Worm (Caenorhabditis elegans): ENCODE data around the gene F58G6.3.

- TF ChIP-seq hlh-30 (tag; optimal IDR thresholded peaks at IDR 0.05; ENCODE audit: insufficient read depth): no peak
- no peak for TF ChIP-seq F49E8.2 (tag; optimal IDR thresholded peaks at IDR 0.05; ENCODE audit: borderline replicate concordance)
- no peak for TF ChIP-seq daf-19 (GFP tag; conservative IDR thresholded peaks at IDR 0.05)
Observed at ce11 chrIV:9696513-9696912, 43.2 kb downstream of the F58G6.3 start.
